Fruit fly (Drosophila melanogaster): ENCODE results near the gene H2.0.

DNA sequence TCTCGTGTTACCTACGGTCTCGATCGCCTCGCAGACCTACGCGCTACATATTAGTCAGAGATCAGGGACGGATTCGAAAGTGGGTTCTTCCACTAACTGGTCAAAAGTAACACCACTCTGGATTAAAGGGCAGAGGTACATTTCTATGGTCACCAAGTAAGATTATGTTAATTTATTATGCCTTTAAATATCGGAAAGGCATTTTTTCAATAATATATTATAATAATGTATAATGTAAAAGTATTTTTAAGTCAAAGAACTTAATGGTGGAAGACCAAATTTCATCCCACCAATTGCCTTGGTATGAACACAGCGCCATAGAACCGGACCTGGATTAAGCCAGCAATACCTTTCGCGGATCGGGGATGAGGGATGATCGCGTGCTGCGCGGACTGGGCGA is 3.6 kb upstream of the H2.0 start:
- peak; percentile 75 for TF ChIP-seq CG3032 (tag; optimal IDR thresholded peaks at IDR 0.05)
- TF ChIP-seq Eip93F (GFP tag; optimal IDR thresholded peaks at IDR 0.05): peak; percentile 15

Data from whole organism, prepupa.